Fruit fly (Drosophila melanogaster): Measurements from ENCODE around the gene CG17026.

Gene CG17026

dm6 chr3L:15982783-15983432 is 7.7 kb downstream of the CG17026 start, which contains the start of the genes brm and Arl1 (continued):
- TF ChIP-seq ro (GFP tag; IDR thresholded peaks at IDR 0.05) (peak; percentile 97), Dbx (GFP tag; IDR thresholded peaks at IDR 0.05) (peak; percentile 99), slp2 (GFP tag; optimal IDR thresholded peaks at IDR 0.05) (peak; percentile 62), D19B (GFP tag; optimal IDR thresholded peaks at IDR 0.05) (peak; percentile 94), h (optimal IDR thresholded peaks at IDR 0.05) (no peak), her (GFP tag; optimal IDR thresholded peaks at IDR 0.05) (peak; percentile 31), B-H2 (GFP tag; optimal IDR thresholded peaks at IDR 0.05) (peak; percentile 99), Trl (optimal IDR thresholded peaks at IDR 0.05) (no peak), Trl (GFP tag; optimal IDR thresholded peaks at IDR 0.05) (peak; percentile 85), CG11696 (GFP tag; IDR thresholded peaks at IDR 0.05) (peak; percentile 94), pb (GFP tag; optimal IDR thresholded peaks at IDR 0.05) (peak; percentile 30), nerfin-2 (GFP tag; IDR thresholded peaks at IDR 0.05; ENCODE audit: partially characterized antibody) (peak; percentile 14; the same call in 1 of the 2 replicates), slou (GFP tag; optimal IDR thresholded peaks at IDR 0.05) (peak; percentile 95), NFAT (GFP tag; IDR thresholded peaks at IDR 0.05) (peak; percentile 99), CG6683 (GFP tag; optimal IDR thresholded peaks at IDR 0.05) (peak; percentile 95), CG17912 (GFP tag; optimal IDR thresholded peaks at IDR 0.05) (peak; percentile 98), CG3726 (GFP tag; IDR thresholded peaks at IDR 0.05) (peak; percentile 98), nau (GFP tag; optimal IDR thresholded peaks at IDR 0.05) (no peak), gcm2 (GFP tag; optimal IDR thresholded peaks at IDR 0.05) (peak; percentile 81), Tbp (GFP tag; optimal IDR thresholded peaks at IDR 0.05) (no peak), CG13775 (GFP tag; optimal IDR thresholded peaks at IDR 0.05) (peak; percentile 99), Rfx (GFP tag; IDR thresholded peaks at IDR 0.05) (peak; percentile 100), cato (GFP tag; optimal IDR thresholded peaks at IDR 0.05; ENCODE audit: borderline replicate concordance) (peak; percentile 96), CG2202 (tag; optimal IDR thresholded peaks at IDR 0.05) (peak; percentile 93), CG8359 (GFP tag; optimal IDR thresholded peaks at IDR 0.05; ENCODE audit: borderline replicate concordance) (peak; percentile 92), sens (GFP tag) (peak; percentile 98), sug (tag; optimal IDR thresholded peaks at IDR 0.05) (peak; percentile 98), CG14667 (GFP tag; IDR thresholded peaks at IDR 0.05) (peak; percentile 99), Bdp1 (GFP tag; optimal IDR thresholded peaks at IDR 0.05) (peak; percentile 83), salm (tag; optimal IDR thresholded peaks at IDR 0.05) (peak; percentile 92), dm (GFP tag; optimal IDR thresholded peaks at IDR 0.05) (peak; percentile 78), CG11093 (GFP tag; IDR thresholded peaks at IDR 0.05) (peak; percentile 98), CG17361 (GFP tag; IDR thresholded peaks at IDR 0.05) (peak; percentile 99), YL-1 (GFP tag; optimal IDR thresholded peaks at IDR 0.05) (peak; percentile 99), bigmax (GFP tag; optimal IDR thresholded peaks at IDR 0.05) (peak; percentile 55), CG16813 (GFP tag; IDR thresholded peaks at IDR 0.05; ENCODE audit: partially characterized antibody) (peak; percentile 39; the same call in 1 of the 3 replicates), sima (GFP tag; optimal IDR thresholded peaks at IDR 0.05) (peak; percentile 71), Taf1 (GFP tag; IDR thresholded peaks at IDR 0.05) (peak; percentile 97), cad (GFP tag; optimal IDR thresholded peaks at IDR 0.05) (no peak), CG10274 (GFP tag; optimal IDR thresholded peaks at IDR 0.05) (peak; percentile 91), oc (tag; optimal IDR thresholded peaks at IDR 0.05) (peak; percentile 96), vnd (GFP tag; IDR thresholded peaks at IDR 0.05; ENCODE audit: partially characterized antibody) (peak; percentile 49; the same call in 1 of the 3 replicates), sob (GFP tag; IDR thresholded peaks at IDR 0.05) (peak; percentile 100), CG4328 (GFP tag; optimal IDR thresholded peaks at IDR 0.05) (peak; percentile 99), stc (GFP tag; IDR thresholded peaks at IDR 0.05) (peak; percentile 99), CG12659 (GFP tag; optimal IDR thresholded peaks at IDR 0.05) (peak; percentile 99), PHDP (tag; optimal IDR thresholded peaks at IDR 0.05) (peak; percentile 98), CG11560 (tag; IDR thresholded peaks at IDR 0.05) (peak; percentile 94), CG32532 (GFP tag; IDR thresholded peaks at IDR 0.05) (peak; percentile 99), CTCF (GFP tag; optimal IDR thresholded peaks at IDR 0.05) (peak; percentile 62), Hr51 (GFP tag; optimal IDR thresholded peaks at IDR 0.05) (peak; percentile 94 to 97)

All from whole organism, embryonic.